Fruit fly (Drosophila melanogaster): Measurements from ENCODE around the gene Act5C.

The Act5C gene

DNA sequence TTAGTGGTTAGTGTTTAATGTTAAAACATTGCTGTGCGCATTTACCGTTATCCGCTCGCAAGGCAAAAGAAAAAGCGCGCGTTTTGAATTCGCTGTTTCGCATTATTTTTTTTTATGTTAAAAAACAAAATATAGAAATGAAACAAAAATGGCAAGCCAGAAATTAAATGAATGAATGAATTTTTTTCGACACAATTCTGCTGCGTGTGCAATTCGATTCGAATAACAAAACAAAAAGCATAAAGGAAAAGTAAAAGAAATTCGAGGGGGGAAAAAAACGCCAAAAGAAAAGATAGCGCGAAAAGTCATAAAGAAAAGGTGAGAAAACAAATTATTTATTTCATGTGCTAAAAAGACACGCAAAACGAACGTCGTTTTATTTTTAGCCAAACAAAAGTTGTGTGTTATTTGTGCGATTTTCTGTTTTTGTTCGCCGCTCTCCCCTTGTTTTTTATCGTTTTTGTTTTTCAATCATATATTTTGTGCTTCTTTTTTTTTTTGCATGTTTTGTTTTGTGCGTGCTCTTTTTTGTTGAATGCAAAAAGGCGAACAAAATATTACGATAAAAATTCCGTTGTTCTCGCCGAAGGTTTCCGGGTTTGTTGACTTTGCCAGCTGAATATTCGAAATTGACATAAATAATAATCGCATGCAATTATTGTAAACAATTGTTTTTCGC lies 16.8 kb downstream of the Act5C start:
- TF ChIP-seq pad (GFP tag; optimal IDR thresholded peaks at IDR 0.05) (no peak), CG33017 (tag; optimal IDR thresholded peaks at IDR 0.05) (no peak), tj (GFP tag; optimal IDR thresholded peaks at IDR 0.05) (peak; percentile 91), CG11617 (GFP tag; optimal IDR thresholded peaks at IDR 0.05) (no peak), CG1620 (GFP tag; optimal IDR thresholded peaks at IDR 0.05) (no peak), toe (GFP tag; optimal IDR thresholded peaks at IDR 0.05) (no peak), Clk (GFP tag; optimal IDR thresholded peaks at IDR 0.05) (no peak), CG7101 (tag; optimal IDR thresholded peaks at IDR 0.05) (no peak)

DNA sequence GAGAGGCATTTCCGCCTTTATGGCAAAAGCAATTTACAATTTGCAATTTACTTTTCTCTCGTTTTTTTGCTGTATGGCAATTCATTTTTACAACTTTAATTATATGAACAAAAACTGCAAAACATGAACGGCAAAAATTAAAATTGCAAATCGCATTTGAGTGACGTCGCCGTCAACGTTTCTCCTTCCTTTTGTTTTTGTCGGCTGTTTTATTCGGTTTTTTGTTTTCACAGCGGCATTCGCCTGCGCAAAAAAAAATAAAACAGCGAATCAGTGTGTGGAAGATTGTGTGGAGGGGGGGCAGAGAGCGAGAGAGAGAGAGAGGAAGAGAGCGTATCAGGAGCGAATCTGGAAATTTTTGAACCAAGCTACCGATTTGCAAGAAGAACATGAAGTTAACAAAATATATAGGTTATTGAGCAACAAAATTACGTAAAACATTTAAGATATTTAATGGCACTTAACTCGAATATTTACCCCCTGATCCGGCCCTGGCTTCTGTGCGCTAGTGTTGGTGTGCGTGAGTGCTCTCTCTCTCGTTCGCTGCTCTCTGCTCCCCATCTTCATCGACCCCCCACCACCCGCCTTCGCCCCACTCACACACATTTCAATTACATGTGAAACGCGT lies 18.0 kb downstream of the Act5C start:
- TF ChIP-seq Clk (GFP tag; optimal IDR thresholded peaks at IDR 0.05) (peak; percentile 81), tj (GFP tag; optimal IDR thresholded peaks at IDR 0.05) (peak; percentile 81), Hr96 (GFP tag; optimal IDR thresholded peaks at IDR 0.05) (peak; percentile 97), CG14711 (tag; optimal IDR thresholded peaks at IDR 0.05) (peak; percentile 96), CG7101 (tag; optimal IDR thresholded peaks at IDR 0.05) (peak; percentile 99), CG33017 (tag; optimal IDR thresholded peaks at IDR 0.05) (peak; percentile 96), cic (GFP tag; optimal IDR thresholded peaks at IDR 0.05) (peak; percentile 90), pad (GFP tag; optimal IDR thresholded peaks at IDR 0.05) (peak; percentile 94), Crg-1 (GFP tag; optimal IDR thresholded peaks at IDR 0.05) (peak; percentile 98), CG7045 (GFP tag; optimal IDR thresholded peaks at IDR 0.05) (peak; percentile 92), CG11617 (GFP tag; optimal IDR thresholded peaks at IDR 0.05) (peak; percentile 94), ovo (GFP tag; optimal IDR thresholded peaks at IDR 0.05) (peak; percentile 38), CG1620 (GFP tag; optimal IDR thresholded peaks at IDR 0.05) (peak; percentile 94), cnc (optimal IDR thresholded peaks at IDR 0.05) (no peak), CG5204 (GFP tag; optimal IDR thresholded peaks at IDR 0.05) (peak; percentile 88), bab1 (GFP tag; optimal IDR thresholded peaks at IDR 0.05) (peak; percentile 91), toe (GFP tag; optimal IDR thresholded peaks at IDR 0.05) (peak; percentile 88), CG12768 (GFP tag; optimal IDR thresholded peaks at IDR 0.05) (peak; percentile 96), kay (GFP tag; ENCODE audit: borderline replicate concordance) (peak; percentile 96), Mnt (GFP tag; optimal IDR thresholded peaks at IDR 0.05) (peak; percentile 94)

DNA sequence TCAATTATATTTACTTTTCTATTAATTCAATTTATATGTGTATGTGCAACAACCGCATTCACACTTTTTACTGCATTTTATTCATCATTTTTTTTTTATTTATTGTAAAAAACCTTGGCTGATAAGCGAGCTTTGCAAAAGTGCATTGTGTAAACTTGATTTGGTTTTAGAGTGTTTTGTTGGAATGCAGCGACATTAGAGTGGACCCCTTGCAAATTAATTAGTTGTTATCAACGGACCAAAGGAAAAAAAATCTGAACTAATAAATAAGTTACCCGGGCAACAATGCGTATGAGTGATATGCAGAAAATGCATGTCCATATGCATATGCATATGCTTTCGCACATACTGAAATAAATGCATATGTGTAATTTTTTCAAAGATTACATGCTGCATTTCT lies 20.3 kb downstream of the Act5C start:
- TF ChIP-seq Clk (GFP tag; optimal IDR thresholded peaks at IDR 0.05) (no peak), CG33017 (tag; optimal IDR thresholded peaks at IDR 0.05) (peak; percentile 31), CG7045 (GFP tag; optimal IDR thresholded peaks at IDR 0.05) (no peak), toe (GFP tag; optimal IDR thresholded peaks at IDR 0.05) (no peak), cnc (optimal IDR thresholded peaks at IDR 0.05) (no peak), CG11617 (GFP tag; optimal IDR thresholded peaks at IDR 0.05) (peak; percentile 69), CG5204 (GFP tag; optimal IDR thresholded peaks at IDR 0.05) (peak; percentile 45), pad (GFP tag; optimal IDR thresholded peaks at IDR 0.05) (peak; percentile 3), CG1620 (GFP tag; optimal IDR thresholded peaks at IDR 0.05) (no peak), CG14711 (tag; optimal IDR thresholded peaks at IDR 0.05) (peak; percentile 35), Crg-1 (GFP tag; optimal IDR thresholded peaks at IDR 0.05) (no peak), Hr96 (GFP tag; optimal IDR thresholded peaks at IDR 0.05) (no peak), CG7101 (tag; optimal IDR thresholded peaks at IDR 0.05) (peak; percentile 69), bab1 (GFP tag; optimal IDR thresholded peaks at IDR 0.05) (no peak), CG12768 (GFP tag; optimal IDR thresholded peaks at IDR 0.05) (no peak), tj (GFP tag; optimal IDR thresholded peaks at IDR 0.05) (peak; percentile 55), Mnt (GFP tag; optimal IDR thresholded peaks at IDR 0.05) (peak; percentile 49), cic (GFP tag; optimal IDR thresholded peaks at IDR 0.05) (peak; percentile 67), kay (GFP tag; ENCODE audit: borderline replicate concordance) (peak; percentile 44), ovo (GFP tag; optimal IDR thresholded peaks at IDR 0.05) (no peak)

DNA sequence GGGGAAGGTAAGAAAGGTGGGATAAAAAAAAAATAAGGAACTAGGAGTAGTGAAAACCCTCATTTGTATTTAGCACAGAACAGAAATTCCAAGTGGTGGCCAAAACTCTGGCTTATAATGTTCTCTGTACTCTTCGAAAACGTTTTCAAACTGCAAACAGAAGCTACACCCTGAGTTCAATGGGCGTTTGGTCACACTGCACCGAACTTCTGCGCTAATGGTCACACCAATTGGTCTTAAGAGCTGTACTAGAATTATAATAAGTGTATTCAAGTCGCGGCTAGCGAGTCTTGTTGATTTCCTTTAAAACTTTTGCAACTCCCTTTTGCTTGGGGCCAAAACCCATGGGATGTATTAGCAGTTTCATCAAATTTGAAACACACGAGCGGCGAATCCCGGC lies 21.4 kb downstream of the Act5C start:
- TF ChIP-seq cnc (optimal IDR thresholded peaks at IDR 0.05) = no peak
- no peak for TF ChIP-seq tj (GFP tag; optimal IDR thresholded peaks at IDR 0.05)
- TF ChIP-seq CG11617 (GFP tag; optimal IDR thresholded peaks at IDR 0.05) = no peak
- no peak for TF ChIP-seq Crg-1 (GFP tag; optimal IDR thresholded peaks at IDR 0.05)
- no peak for TF ChIP-seq Mnt (GFP tag; optimal IDR thresholded peaks at IDR 0.05)
- TF ChIP-seq pad (GFP tag; optimal IDR thresholded peaks at IDR 0.05) = no peak
- TF ChIP-seq CG14711 (tag; optimal IDR thresholded peaks at IDR 0.05) = no peak
- no peak for TF ChIP-seq CG5204 (GFP tag; optimal IDR thresholded peaks at IDR 0.05)
- TF ChIP-seq CG12768 (GFP tag; optimal IDR thresholded peaks at IDR 0.05) = no peak
- TF ChIP-seq ovo (GFP tag; optimal IDR thresholded peaks at IDR 0.05) = no peak
- no peak for TF ChIP-seq toe (GFP tag; optimal IDR thresholded peaks at IDR 0.05)
- TF ChIP-seq kay (GFP tag; ENCODE audit: borderline replicate concordance) = no peak
- no peak for TF ChIP-seq Hr96 (GFP tag; optimal IDR thresholded peaks at IDR 0.05)
- no peak for TF ChIP-seq CG7045 (GFP tag; optimal IDR thresholded peaks at IDR 0.05)
- TF ChIP-seq CG33017 (tag; optimal IDR thresholded peaks at IDR 0.05) = no peak
- no peak for TF ChIP-seq CG1620 (GFP tag; optimal IDR thresholded peaks at IDR 0.05)

DNA sequence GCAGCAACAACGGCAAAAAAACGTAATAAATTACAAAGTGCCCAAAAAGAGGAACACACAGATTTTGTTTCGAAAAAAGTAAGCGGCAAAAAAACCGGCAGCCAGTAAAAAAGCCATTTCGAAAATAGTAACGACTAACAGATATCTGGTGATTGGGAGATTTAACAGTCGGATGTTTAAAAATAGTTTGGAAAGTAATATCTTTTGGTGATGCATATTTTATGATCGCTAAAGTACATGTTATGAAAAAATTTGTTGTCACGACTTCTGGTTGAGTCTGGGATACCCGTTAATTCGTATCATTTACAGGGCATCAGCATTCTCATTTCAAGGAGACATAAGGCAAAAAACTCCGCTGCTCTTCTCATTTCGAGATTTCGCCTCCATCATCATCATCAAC lies 22.5 kb downstream of the Act5C start:
- TF ChIP-seq kay (GFP tag; ENCODE audit: borderline replicate concordance) (no peak), CG14711 (tag; optimal IDR thresholded peaks at IDR 0.05) (no peak), CG5204 (GFP tag; optimal IDR thresholded peaks at IDR 0.05) (no peak), CG7101 (tag; optimal IDR thresholded peaks at IDR 0.05) (no peak), CG33017 (tag; optimal IDR thresholded peaks at IDR 0.05) (no peak)

DNA sequence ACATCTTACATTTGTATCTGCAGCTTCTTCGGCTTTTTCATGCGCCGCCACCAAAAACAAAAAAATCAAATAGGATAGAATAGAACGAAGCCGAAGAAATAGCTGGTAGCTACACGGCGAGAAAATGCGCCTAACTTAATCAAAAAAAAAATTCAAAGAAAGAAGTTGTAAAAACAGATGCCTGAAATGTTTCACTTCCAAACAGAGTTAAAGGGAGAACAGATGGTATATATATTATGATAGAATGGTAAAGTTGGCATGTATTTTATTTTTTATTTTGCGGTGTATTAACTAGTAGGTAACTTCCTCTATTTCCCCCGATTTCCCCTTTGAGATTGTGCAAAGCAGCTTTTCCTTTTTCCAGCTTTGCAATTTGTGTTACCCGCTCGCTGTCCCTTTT lies 23.7 kb downstream of the Act5C start:
- no peak for TF ChIP-seq pad (GFP tag; optimal IDR thresholded peaks at IDR 0.05)
- TF ChIP-seq cic (GFP tag; optimal IDR thresholded peaks at IDR 0.05) = no peak
- TF ChIP-seq CG5204 (GFP tag; optimal IDR thresholded peaks at IDR 0.05) = no peak
- no peak for TF ChIP-seq CG7101 (tag; optimal IDR thresholded peaks at IDR 0.05)
- TF ChIP-seq Crg-1 (GFP tag; optimal IDR thresholded peaks at IDR 0.05) = no peak
- no peak for TF ChIP-seq cnc (optimal IDR thresholded peaks at IDR 0.05)
- TF ChIP-seq CG33017 (tag; optimal IDR thresholded peaks at IDR 0.05) = no peak
- TF ChIP-seq kay (GFP tag; ENCODE audit: borderline replicate concordance) = no peak
